Fruit fly (Drosophila melanogaster): ENCODE data around the gene bai.
A peak's percentile ranks its signal among the peaks of the same experiment; 100 is the strongest.

bai gene

DNA sequence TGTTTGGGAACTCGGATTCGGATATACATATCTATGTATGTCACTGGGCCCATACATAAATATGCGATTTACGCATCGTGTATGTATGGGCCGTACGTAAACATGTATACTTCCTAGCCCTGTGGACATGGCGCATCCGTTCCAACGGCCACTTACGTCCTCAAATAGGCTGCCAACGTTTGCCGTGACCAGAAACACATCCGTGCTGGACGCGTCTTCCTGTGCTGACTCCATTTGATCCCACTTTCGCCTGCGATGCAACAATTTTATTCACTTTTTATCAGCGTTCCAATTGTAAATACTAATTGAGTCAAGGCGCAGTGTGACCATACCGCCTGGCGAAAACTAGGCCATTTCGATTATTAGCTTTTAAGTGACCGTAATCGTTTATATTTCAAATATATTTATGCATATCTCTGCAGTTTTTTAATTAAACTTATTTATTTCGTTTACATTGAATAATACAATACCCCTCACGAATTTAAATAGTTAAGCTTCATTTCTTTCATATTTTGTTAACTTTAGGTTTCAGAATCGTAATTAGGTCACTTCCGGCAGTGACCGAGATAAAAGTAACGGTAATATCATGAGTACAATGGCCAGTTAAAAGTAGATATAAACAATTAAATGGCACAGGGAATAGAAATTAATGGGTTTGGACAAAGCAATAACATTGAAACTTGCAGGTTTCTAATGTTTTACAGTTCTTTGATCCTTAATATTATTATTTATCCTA is 5.8 kb downstream of the bai start, which contains the start of gene 5PtaseI (continued):
- TF ChIP-seq CG3281 (GFP tag; optimal IDR thresholded peaks at IDR 0.05) (peak; percentile 8), CG12659 (GFP tag; optimal IDR thresholded peaks at IDR 0.05) (peak; percentile 29), HLH54F (GFP tag; optimal IDR thresholded peaks at IDR 0.05) (no peak), hb (GFP tag; IDR thresholded peaks at IDR 0.05; ENCODE audit: partially characterized antibody) (no peak; the same call in 2 of the 3 replicates), CG17186 (GFP tag; optimal IDR thresholded peaks at IDR 0.05) (no peak), p53 (GFP tag; optimal IDR thresholded peaks at IDR 0.05) (no peak), CG8359 (GFP tag; optimal IDR thresholded peaks at IDR 0.05; ENCODE audit: borderline replicate concordance) (no peak), CG32532 (GFP tag; IDR thresholded peaks at IDR 0.05) (no peak), ken (GFP tag; IDR thresholded peaks at IDR 0.05) (no peak), CG3163 (GFP tag; optimal IDR thresholded peaks at IDR 0.05) (no peak), CG13775 (GFP tag; optimal IDR thresholded peaks at IDR 0.05) (no peak), CG12155 (GFP tag; optimal IDR thresholded peaks at IDR 0.05) (no peak), CG3065 (GFP tag; optimal IDR thresholded peaks at IDR 0.05) (no peak), Abd-B (GFP tag; optimal IDR thresholded peaks at IDR 0.05) (no peak), CG3995 (GFP tag; optimal IDR thresholded peaks at IDR 0.05) (peak; percentile 86), Dbx (GFP tag; IDR thresholded peaks at IDR 0.05) (no peak), bbx (GFP tag; IDR thresholded peaks at IDR 0.05; ENCODE audit: partially characterized antibody) (0 out of 2 replicates have a peak, but pooled peaks have one; percentile 8), h (optimal IDR thresholded peaks at IDR 0.05) (no peak), pzg (GFP tag; optimal IDR thresholded peaks at IDR 0.05) (peak; percentile 45), CG34376 (GFP tag; optimal IDR thresholded peaks at IDR 0.05) (peak; percentile 36), CG12236 (GFP tag; optimal IDR thresholded peaks at IDR 0.05) (no peak), Tbp (GFP tag; optimal IDR thresholded peaks at IDR 0.05) (no peak), chinmo (GFP tag; IDR thresholded peaks at IDR 0.05; ENCODE audit: partially characterized antibody) (0 out of 4 replicates have a peak, but pooled peaks have one; percentile 66), CG15073 (GFP tag; optimal IDR thresholded peaks at IDR 0.05) (no peak), MESR4 (GFP tag; optimal IDR thresholded peaks at IDR 0.05) (peak; percentile 72), al (GFP tag; IDR thresholded peaks at IDR 0.05) (no peak), Fer3 (tag; optimal IDR thresholded peaks at IDR 0.05) (no peak), CG10267 (tag; optimal IDR thresholded peaks at IDR 0.05) (peak; percentile 9), CG2678 (tag; optimal IDR thresholded peaks at IDR 0.05) (no peak), gfzf (GFP tag; optimal IDR thresholded peaks at IDR 0.05) (peak; percentile 73), CG7357 (GFP tag; IDR thresholded peaks at IDR 0.05) (no peak), Vsx1 (GFP tag; optimal IDR thresholded peaks at IDR 0.05) (peak; percentile 70), cas (GFP tag; IDR thresholded peaks at IDR 0.05) (no peak), ind (GFP tag; optimal IDR thresholded peaks at IDR 0.05) (no peak), CG14710 (tag; optimal IDR thresholded peaks at IDR 0.05) (peak; percentile 19), CG4617 (GFP tag; optimal IDR thresholded peaks at IDR 0.05; ENCODE audit: borderline replicate concordance) (peak; percentile 75), Deaf1 (tag; optimal IDR thresholded peaks at IDR 0.05) (no peak), Sox100B (GFP tag; optimal IDR thresholded peaks at IDR 0.05) (no peak), sens (GFP tag) (peak; percentile 73), Optix (GFP tag; IDR thresholded peaks at IDR 0.05) (no peak), CG15269 (tag; optimal IDR thresholded peaks at IDR 0.05) (no peak), crol (GFP tag; IDR thresholded peaks at IDR 0.05) (no peak), bab2 (GFP tag; optimal IDR thresholded peaks at IDR 0.05) (no peak), tio (GFP tag; optimal IDR thresholded peaks at IDR 0.05) (no peak), CG10979 (tag; optimal IDR thresholded peaks at IDR 0.05) (no peak), hbn (GFP tag; IDR thresholded peaks at IDR 0.05; ENCODE audit: partially characterized antibody) (no peak), pan (optimal IDR thresholded peaks at IDR 0.05) (no peak), pan (GFP tag; optimal IDR thresholded peaks at IDR 0.05 in 1 of 2, IDR thresholded peaks at IDR 0.05 in 1 of 2) (no peak), CG14860 (GFP tag; IDR thresholded peaks at IDR 0.05; ENCODE audit: partially characterized antibody) (no peak), pnt (GFP tag; optimal IDR thresholded peaks at IDR 0.05) (no peak)

All from whole organism, embryonic.